Worm (Caenorhabditis elegans): ENCODE results near the gene ebp-3.
"Not testable (repeated sequence)": the region's sequence is repeated elsewhere in the genome, so short reads cannot be mapped to it uniquely, and the experiment has no call there.

ce11 chrV:18006930-18007329, 48.8 kb upstream of the ebp-3 start, which contains the start of gene Y59A8B.19:
- not testable (repeated sequence) for TF ChIP-seq nhr-237 (tag; optimal IDR thresholded peaks at IDR 0.05); ztf-11 (tag; optimal IDR thresholded peaks at IDR 0.05); lin-13 (tag; optimal IDR thresholded peaks at IDR 0.05); sptf-1 (tag; optimal IDR thresholded peaks at IDR 0.05); nhr-76 (tag; optimal IDR thresholded peaks at IDR 0.05); sem-2 (GFP tag; optimal IDR thresholded peaks at IDR 0.05); mep-1 (tag; optimal IDR thresholded peaks at IDR 0.05)

Data from whole organism, mixed stage, embryonic.